Fruit fly (Drosophila melanogaster) whole organism, pupa: ENCODE data around the gene CG9743.
A peak's percentile ranks its signal among the peaks of the same experiment; 100 is the strongest.

Source experiments
- CG10348 ChIP-seq: fragments of 200-800 bp; sonication (Bioruptor generic); IDR thresholded peaks from 2 replicates; pipeline ENCODE4 v1.3.6; 2022; ENCODE audit warnings: missing biosample characterization, missing genetic modification characterization
- CG12605 ChIP-seq: fragments of 200-800 bp; sonication (Bioruptor generic); IDR thresholded peaks from 2 replicates; pipeline ENCODE4 v1.3.6; 2022; ENCODE audit warnings: missing biosample characterization, missing genetic modification characterization
- CG13204 ChIP-seq: fragments of 200-800 bp; sonication (Bioruptor generic); optimal IDR thresholded peaks from 2 replicates; lab custom pipeline; 2018; ENCODE audit warnings: missing biosample characterization, mild to moderate bottlenecking, missing genetic modification characterization, moderate library complexity
- CG14655 ChIP-seq: fragments of 200-800 bp; sonication (Bioruptor generic); optimal IDR thresholded peaks from 3 replicates; lab custom pipeline; 2017; ENCODE audit warnings: mild to moderate bottlenecking, missing biosample characterization, missing genetic modification reagents, missing genetic modification characterization
- CG15710 ChIP-seq: fragments of 200-800 bp; sonication (Bioruptor generic); optimal IDR thresholded peaks from 2 replicates; lab custom pipeline; 2018; ENCODE audit warnings: missing biosample characterization, mild to moderate bottlenecking, missing genetic modification characterization, moderate library complexity
- CG17806 ChIP-seq: fragments of 200-800 bp; sonication (Bioruptor generic); optimal IDR thresholded peaks from 2 replicates; lab custom pipeline; 2018; ENCODE audit warnings: missing biosample characterization, mild to moderate bottlenecking, missing genetic modification characterization, moderate library complexity
- CG32121 ChIP-seq: fragments of 200-800 bp; sonication (Bioruptor generic); IDR thresholded peaks from 2 replicates; pipeline ENCODE4 v1.3.6; 2022; ENCODE audit warnings: missing biosample characterization, missing genetic modification characterization
- CG34367 ChIP-seq: fragments of 200-800 bp; sonication (Bioruptor generic); optimal IDR thresholded peaks from 2 replicates; lab custom pipeline; 2018; ENCODE audit warnings: missing biosample characterization, mild to moderate bottlenecking, missing genetic modification characterization
- CG4496 ChIP-seq: fragments of 200-800 bp; sonication (Bioruptor generic); IDR thresholded peaks from 3 replicates; pipeline ENCODE4 v1.3.6; 2022; ENCODE audit warnings: missing biosample characterization, missing genetic modification characterization
- CG8159 ChIP-seq: fragments of 200-800 bp; sonication (Bioruptor generic); optimal IDR thresholded peaks from 3 replicates; lab custom pipeline; 2018; ENCODE audit warnings: missing biosample characterization, mild to moderate bottlenecking, missing genetic modification characterization, moderate library complexity
- CG8301 ChIP-seq: fragments of 200-800 bp; sonication (Bioruptor generic); optimal IDR thresholded peaks from 2 replicates; lab custom pipeline; 2018; ENCODE audit warnings: missing biosample characterization, mild to moderate bottlenecking, missing genetic modification characterization
- CG9948 ChIP-seq: fragments of 200-800 bp; sonication (Bioruptor generic); optimal IDR thresholded peaks from 2 replicates; lab custom pipeline; 2018; ENCODE audit warnings: missing biosample characterization, mild to moderate bottlenecking, missing genetic modification characterization, moderate library complexity
- D1 ChIP-seq: fragments of 200-800 bp; sonication (Bioruptor generic); optimal IDR thresholded peaks from 2 replicates; lab custom pipeline; 2018; ENCODE audit warnings: missing biosample characterization, mild to moderate bottlenecking, missing genetic modification characterization, moderate library complexity
- EcR ChIP-seq: fragments of 200-800 bp; sonication (Bioruptor generic); optimal IDR thresholded peaks from 3 replicates; lab custom pipeline; 2019; ENCODE audit warnings: missing biosample characterization, missing genetic modification characterization, mild to moderate bottlenecking, moderate library complexity, missing genetic modification reagents
- Ets98B ChIP-seq: fragments of 200-800 bp; sonication (Bioruptor generic); IDR thresholded peaks from 2 replicates; pipeline ENCODE4 v1.3.6; 2022; ENCODE audit warnings: missing biosample characterization, missing genetic modification characterization
- Pif1A ChIP-seq: fragments of 200-800 bp; sonication (Bioruptor generic); optimal IDR thresholded peaks from 3 replicates; lab custom pipeline; 2016; ENCODE audit warnings: missing biosample characterization, missing genetic modification characterization
- Pif1B ChIP-seq: fragments of 200-800 bp; sonication (Bioruptor generic); optimal IDR thresholded peaks from 3 replicates; lab custom pipeline; 2016; ENCODE audit warnings: missing biosample characterization, missing genetic modification characterization
- Snoo ChIP-seq: fragments of 200-800 bp; sonication (Bioruptor generic); optimal IDR thresholded peaks from 3 replicates; lab custom pipeline; 2017; ENCODE audit warnings: missing biosample characterization, mild to moderate bottlenecking, missing genetic modification characterization, inconsistent platforms
- fd96Ca ChIP-seq: fragments of 200-800 bp; sonication (Bioruptor generic); IDR thresholded peaks from 3 replicates; pipeline ENCODE4 v1.3.6; 2022; ENCODE audit warnings: missing biosample characterization, missing genetic modification characterization
- gl ChIP-seq: fragments of 200-800 bp; sonication (Bioruptor generic); optimal IDR thresholded peaks from 2 replicates; lab custom pipeline; 2018; ENCODE audit warnings: missing biosample characterization, mild to moderate bottlenecking, missing genetic modification characterization
- rn ChIP-seq: fragments of 200-800 bp; sonication (Bioruptor generic); IDR thresholded peaks from 2 replicates; pipeline ENCODE4 v1.3.6; 2022; ENCODE audit warnings: missing biosample characterization, missing genetic modification characterization

CG9743 gene

dm6 chr3R:30210560-30210959 is 7.8 kb upstream of the CG9743 start, which contains the start of gene CecA1:
TSS of gene CecA1 (plus strand) at chr3R:30210874.
- TF ChIP-seq D1, result no peak
- no peak for TF ChIP-seq CG12605 (GFP tag; lab: Robert Waterston, UW)
- TF ChIP-seq gl (tag; lab: Kevin White, UChicago), result no peak
- TF ChIP-seq CG9948, result no peak

dm6 chr3R:30209648-30210047 is 6.8 kb upstream of the CG9743 start, which contains the start of gene Anp:
TSS of gene Anp (plus strand) at chr3R:30209948.
- no peak for TF ChIP-seq CG4496 (GFP tag; lab: Robert Waterston, UW)
- TF ChIP-seq Ets98B (GFP tag; lab: Robert Waterston, UW), result no peak
- TF ChIP-seq CG9948, result no peak
- TF ChIP-seq Pif1A (GFP tag; lab: Kevin White, UChicago), result no peak

- TF ChIP-seq CG13204 (GFP tag; lab: Kevin White, UChicago) (peak; percentile 55), CG32121 (GFP tag; lab: Robert Waterston, UW) (peak; percentile 62), CG9948 (peak; percentile 18), EcR (GFP tag; lab: Kevin White, UChicago) (no peak), CG4496 (GFP tag; lab: Robert Waterston, UW) (peak; percentile 85), Pif1A (GFP tag; lab: Kevin White, UChicago) (peak; percentile 58), CG14655 (peak; percentile 25), CG34367 (tag; lab: Kevin White, UChicago) (peak; percentile 65), CG12605 (GFP tag; lab: Robert Waterston, UW) (peak; percentile 59; the same call in 1 of the 2 replicates), fd96Ca (no peak), CG8159 (tag; lab: Kevin White, UChicago) (peak; percentile 44), CG17806 (no peak), CG10348 (no peak), CG8301 (tag; lab: Kevin White, UChicago) (peak; percentile 32), gl (tag; lab: Kevin White, UChicago) (peak; percentile 73), Snoo (tag; lab: Kevin White, UChicago) (peak; percentile 80), rn (GFP tag; lab: Robert Waterston, UW) (0 out of 2 replicates have a peak, but pooled peaks have one; percentile 23), Pif1B (GFP tag; lab: Kevin White, UChicago) (peak; percentile 62), D1 (no peak), CG15710 (tag; lab: Kevin White, UChicago) (peak; percentile 45), Ets98B (GFP tag; lab: Robert Waterston, UW) (peak; percentile 60)
Measured at dm6 chr3R:30208766-30209484, 6.1 kb upstream of the CG9743 start, which contains the start of gene RpS7. TSS of gene RpS7 (minus strand) at chr3R:30209020.

- TF ChIP-seq CG9948 (no peak), CG34367 (tag; lab: Kevin White, UChicago) (no peak), fd96Ca (no peak), CG4496 (GFP tag; lab: Robert Waterston, UW) (no peak), CG10348 (no peak), EcR (GFP tag; lab: Kevin White, UChicago) (no peak)
Measured at dm6 chr3R:30208011-30208410, 5.2 kb upstream of the CG9743 start.

- no peak for TF ChIP-seq rn (GFP tag; lab: Robert Waterston, UW)
- no peak for TF ChIP-seq CG8301 (tag; lab: Kevin White, UChicago)
- no peak for TF ChIP-seq CG15710 (tag; lab: Kevin White, UChicago)
- no peak for TF ChIP-seq Ets98B (GFP tag; lab: Robert Waterston, UW)
- TF ChIP-seq gl (tag; lab: Kevin White, UChicago), result no peak
- TF ChIP-seq Pif1B (GFP tag; lab: Kevin White, UChicago), result no peak
- TF ChIP-seq CG14655, result no peak
- TF ChIP-seq fd96Ca, result no peak
- no peak for TF ChIP-seq Pif1A (GFP tag; lab: Kevin White, UChicago)
- TF ChIP-seq CG10348, result no peak
- no peak for TF ChIP-seq CG32121 (GFP tag; lab: Robert Waterston, UW)
- TF ChIP-seq EcR (GFP tag; lab: Kevin White, UChicago), result no peak
- TF ChIP-seq Snoo (tag; lab: Kevin White, UChicago), result no peak
- no peak for TF ChIP-seq CG12605 (GFP tag; lab: Robert Waterston, UW)
- TF ChIP-seq, all 21 proteins: peak for 0
Measured at dm6 chr3R:30205946-30206345, 3.1 kb upstream of the CG9743 start.

dm6 chr3R:30204004-30204603 is 1.3 kb upstream of the CG9743 start:
- TF ChIP-seq gl (tag; lab: Kevin White, UChicago), result no peak
- TF ChIP-seq CG8159 (tag; lab: Kevin White, UChicago), result no peak
- no peak for TF ChIP-seq EcR (GFP tag; lab: Kevin White, UChicago)
- TF ChIP-seq Pif1B (GFP tag; lab: Kevin White, UChicago), result no peak
- TF ChIP-seq Snoo (tag; lab: Kevin White, UChicago), result no peak
